Fruit fly (Drosophila melanogaster) whole organism, embryonic: ENCODE results near the gene PPP4R2r.

Source experiments
- Antp ChIP-seq: fragments of 200-800 bp; sonication (Bioruptor generic); optimal IDR thresholded peaks from 3 replicates; lab custom pipeline; 2016; ENCODE audit warnings: missing biosample characterization, missing genetic modification characterization
- BEAF-32 ChIP-seq: fragments of 200-800 bp; sonication (Bioruptor generic); optimal IDR thresholded peaks from 3 replicates; lab custom pipeline; 2017; ENCODE audit warnings: missing biosample characterization, missing genetic modification characterization, mild to moderate bottlenecking, moderate library complexity, missing genetic modification reagents
- CG10979 ChIP-seq: fragments of 200-800 bp; sonication (Bioruptor generic); optimal IDR thresholded peaks from 2 replicates; lab custom pipeline; 2018; ENCODE audit warnings: missing biosample characterization, mild to moderate bottlenecking, missing genetic modification characterization, moderate library complexity
- CG11398 ChIP-seq: fragments of 200-800 bp; sonication (Bioruptor generic); optimal IDR thresholded peaks from 2 replicates; lab custom pipeline; 2016; ENCODE audit warnings: missing biosample characterization, missing genetic modification characterization
- CG1233 ChIP-seq: fragments of 200-800 bp; sonication (Bioruptor generic); optimal IDR thresholded peaks from 4 replicates; lab custom pipeline; 2018; ENCODE audit warnings: missing biosample characterization, mild to moderate bottlenecking, missing genetic modification characterization
- CG12769 ChIP-seq: fragments of 200-800 bp; sonication (Bioruptor generic); optimal IDR thresholded peaks from 2 replicates; lab custom pipeline; 2019; ENCODE audit warnings: missing biosample characterization, mild to moderate bottlenecking, missing genetic modification characterization, moderate library complexity
- CG14710 ChIP-seq: fragments of 200-800 bp; sonication (Bioruptor generic); optimal IDR thresholded peaks from 3 replicates; lab custom pipeline; 2019; ENCODE audit warnings: missing biosample characterization, mild to moderate bottlenecking, missing genetic modification characterization, moderate library complexity
- CG15073 ChIP-seq: fragments of 200-800 bp; sonication (Bioruptor generic); optimal IDR thresholded peaks from 2 replicates; lab custom pipeline; 2016; ENCODE audit warnings: missing biosample characterization, missing genetic modification characterization
- CG15479 ChIP-seq: fragments of 200-800 bp; sonication (Bioruptor generic); optimal IDR thresholded peaks from 3 replicates; lab custom pipeline; 2019; ENCODE audit warnings: missing biosample characterization, mild to moderate bottlenecking, missing genetic modification characterization, moderate library complexity
- CG16779 ChIP-seq: fragments of 200-800 bp; sonication (Bioruptor generic); IDR thresholded peaks from 2 replicates; pipeline ENCODE4 v1.3.6; 2022; ENCODE audit warnings: missing biosample characterization, missing genetic modification characterization
- CG18011 ChIP-seq: fragments of 200-800 bp; sonication (Bioruptor generic); optimal IDR thresholded peaks from 2 replicates; lab custom pipeline; 2017; ENCODE audit warnings: missing biosample characterization, missing genetic modification characterization, mild to moderate bottlenecking, moderate library complexity, missing genotype
- CG2116 ChIP-seq: fragments of 200-800 bp; sonication (Bioruptor generic); optimal IDR thresholded peaks from 3 replicates; lab custom pipeline; 2018; ENCODE audit warnings: missing biosample characterization, mild to moderate bottlenecking, missing genetic modification characterization
- CG2889 ChIP-seq: fragments of 200-800 bp; sonication (Bioruptor generic); IDR thresholded peaks from 3 replicates; pipeline ENCODE4 v1.3.6; 2022; ENCODE audit warnings: missing biosample characterization, missing genetic modification characterization
- CG30403 ChIP-seq: fragments of 200-800 bp; sonication (Bioruptor generic); optimal IDR thresholded peaks from 3 replicates; lab custom pipeline; 2016; ENCODE audit warnings: missing biosample characterization, missing genetic modification characterization
- CG34376 ChIP-seq: fragments of 200-800 bp; sonication (Bioruptor generic); optimal IDR thresholded peaks from 2 replicates; lab custom pipeline; 2018; ENCODE audit warnings: missing biosample characterization, mild to moderate bottlenecking, missing genetic modification characterization
- CG3847 ChIP-seq: fragments of 200-800 bp; sonication (Bioruptor generic); IDR thresholded peaks from 2 replicates; pipeline ENCODE4 v1.3.6; 2022; ENCODE audit warnings: missing biosample characterization, missing genetic modification characterization
- CG3995 ChIP-seq: fragments of 200-800 bp; sonication (Bioruptor generic); optimal IDR thresholded peaks from 3 replicates; lab custom pipeline; 2016; ENCODE audit warnings: missing biosample characterization, missing genetic modification characterization
- CG4617 ChIP-seq: fragments of 200-800 bp; sonication (Bioruptor generic); optimal IDR thresholded peaks from 3 replicates; lab custom pipeline; 2016; ENCODE audit warnings: missing biosample characterization, missing genetic modification characterization, borderline replicate concordance
- CG6689 ChIP-seq: fragments of 200-800 bp; sonication (Bioruptor generic); IDR thresholded peaks from 2 replicates; pipeline ENCODE4 v1.3.6; 2022; ENCODE audit warnings: missing biosample characterization, missing genetic modification characterization
- CG9932 ChIP-seq: fragments of 200-800 bp; sonication (Bioruptor generic); IDR thresholded peaks from 2 replicates; pipeline ENCODE4 v1.3.6; 2022; ENCODE audit warnings: missing biosample characterization, missing genetic modification characterization
- Dp ChIP-seq: fragments of 200-800 bp; sonication (Bioruptor generic); optimal IDR thresholded peaks from 2 replicates; lab custom pipeline; 2018; ENCODE audit warnings: missing biosample characterization, mild to moderate bottlenecking, missing genetic modification characterization, moderate library complexity
- Drgx ChIP-seq: fragments of 200-800 bp; sonication (Bioruptor generic); IDR thresholded peaks from 2 replicates; pipeline ENCODE4 v1.3.6; 2022; ENCODE audit warnings: missing biosample characterization, missing genetic modification characterization
- E2f1 ChIP-seq: fragments of 200-800 bp; sonication (Bioruptor generic); IDR thresholded peaks from 2 replicates; pipeline ENCODE4 v1.3.6; 2022; ENCODE audit warnings: missing biosample characterization, missing genetic modification characterization
- Ets97D ChIP-seq: fragments of 200-800 bp; sonication (Bioruptor generic); optimal IDR thresholded peaks from 3 replicates; lab custom pipeline; 2016; ENCODE audit warnings: missing biosample characterization, missing genetic modification characterization
- Hr3 ChIP-seq: fragments of 200-800 bp; sonication (Bioruptor generic); optimal IDR thresholded peaks from 3 replicates; lab custom pipeline; 2016; ENCODE audit warnings: missing biosample characterization, missing genetic modification characterization
- Kr ChIP-seq: fragments of 200-800 bp; sonication (Bioruptor generic); optimal IDR thresholded peaks from 2 replicates; lab custom pipeline; 2017; ENCODE audit warnings: missing biosample characterization, mild to moderate bottlenecking, missing genetic modification characterization
- Lhr ChIP-seq: fragments of 200-800 bp; sonication (Bioruptor generic); optimal IDR thresholded peaks from 3 replicates; lab custom pipeline; 2017; ENCODE audit warnings: mild to moderate bottlenecking, missing biosample characterization, missing genetic modification reagents, missing genetic modification characterization
- Lim3 ChIP-seq: fragments of 200-800 bp; sonication (Bioruptor generic); IDR thresholded peaks from 2 replicates; pipeline ENCODE4 v1.3.6; 2022; ENCODE audit warnings: missing biosample characterization, missing genetic modification characterization
- Med ChIP-seq: fragments of 200-800 bp; sonication (Bioruptor generic); peaks from one replicate; lab custom pipeline; 2016; ENCODE audit warnings: missing biosample characterization, missing genetic modification characterization, mild to moderate bottlenecking, inconsistent platforms, moderate library complexity
- Nf-YC ChIP-seq: fragments of 200-800 bp; optimal IDR thresholded peaks from 3 replicates; lab custom pipeline; 2019; ENCODE audit warnings: missing biosample characterization, mild to moderate bottlenecking, missing genetic modification characterization, moderate library complexity
- Usf ChIP-seq: fragments of 200-800 bp; sonication (Bioruptor generic); optimal IDR thresholded peaks from 2 replicates; lab custom pipeline; 2017; ENCODE audit warnings: missing genotype, missing biosample characterization, missing genetic modification characterization
- Xbp1 ChIP-seq: fragments of 200-800 bp; sonication (Bioruptor generic); optimal IDR thresholded peaks from 3 replicates; lab custom pipeline; 2016; ENCODE audit warnings: missing biosample characterization, mild to moderate bottlenecking, missing genetic modification characterization
- YL-1 ChIP-seq: fragments of 200-800 bp; sonication (Bioruptor generic); optimal IDR thresholded peaks from 3 replicates; lab custom pipeline; 2017; ENCODE audit warnings: missing biosample characterization, mild to moderate bottlenecking, missing genetic modification characterization
- bigmax ChIP-seq: fragments of 200-800 bp; sonication (Bioruptor generic); optimal IDR thresholded peaks from 2 replicates; lab custom pipeline; 2018; ENCODE audit warnings: missing biosample characterization, mild to moderate bottlenecking, missing genetic modification characterization
- ci ChIP-seq: fragments of 200-800 bp; sonication (Bioruptor generic); IDR thresholded peaks from 3 replicates; pipeline ENCODE4 v1.3.6; 2022; ENCODE audit warnings: missing biosample characterization, missing genetic modification characterization
- gce ChIP-seq: fragments of 200-800 bp; sonication (Bioruptor generic); IDR thresholded peaks from 3 replicates; pipeline ENCODE4 v1.3.6; 2022; ENCODE audit warnings: missing biosample characterization, missing genetic modification characterization
- ind ChIP-seq: fragments of 200-800 bp; sonication (Bioruptor generic); optimal IDR thresholded peaks from 3 replicates; lab custom pipeline; 2016; ENCODE audit warnings: missing biosample characterization, missing genetic modification characterization
- klu ChIP-seq: fragments of 200-800 bp; sonication (Bioruptor generic); IDR thresholded peaks from 2 replicates; pipeline ENCODE4 v1.3.6; 2022; ENCODE audit warnings: missing biosample characterization, missing genetic modification characterization
- nmo ChIP-seq: fragments of 200-800 bp; sonication (Bioruptor generic); optimal IDR thresholded peaks from 2 replicates; lab custom pipeline; 2018; ENCODE audit warnings: missing biosample characterization, mild to moderate bottlenecking, missing genetic modification characterization, moderate library complexity
- row ChIP-seq: fragments of 200-800 bp; sonication (Bioruptor generic); IDR thresholded peaks from 3 replicates; pipeline ENCODE4 v1.3.6; 2022; ENCODE audit warnings: missing biosample characterization, missing genetic modification characterization
- sens ChIP-seq: fragments of 200-800 bp; sonication (Bioruptor generic); peaks from one replicate; lab custom pipeline; 2016; ENCODE audit warnings: missing biosample characterization, missing genetic modification characterization
- shn ChIP-seq: fragments of 200-800 bp; sonication (Bioruptor generic); optimal IDR thresholded peaks from 3 replicates; lab custom pipeline; 2016; ENCODE audit warnings: missing biosample characterization, missing genetic modification characterization
- slbo ChIP-seq: fragments of 200-800 bp; sonication (Bioruptor generic); IDR thresholded peaks from 2 replicates; pipeline ENCODE4 v1.3.6; 2022; ENCODE audit warnings: missing biosample characterization, missing genetic modification characterization
- slp2 ChIP-seq: fragments of 200-800 bp; sonication (Bioruptor generic); optimal IDR thresholded peaks from 2 replicates; lab custom pipeline; 2016; ENCODE audit warnings: missing biosample characterization, missing genetic modification characterization
- sqz ChIP-seq: fragments of 200-800 bp; sonication (Bioruptor generic); optimal IDR thresholded peaks from 3 replicates; lab custom pipeline; 2018; ENCODE audit warnings: missing biosample characterization, mild to moderate bottlenecking, missing genetic modification characterization
- stwl ChIP-seq: fragments of 200-800 bp; sonication (Bioruptor generic); optimal IDR thresholded peaks from 3 replicates; lab custom pipeline; 2018; ENCODE audit warnings: missing biosample characterization, mild to moderate bottlenecking, missing genetic modification characterization, moderate library complexity
- sug ChIP-seq: fragments of 200-800 bp; optimal IDR thresholded peaks from 2 replicates; lab custom pipeline; 2019; ENCODE audit warnings: missing biosample characterization, mild to moderate bottlenecking, missing genetic modification characterization, moderate library complexity
- tap ChIP-seq: fragments of 200-800 bp; optimal IDR thresholded peaks from 3 replicates; lab custom pipeline; 2019; ENCODE audit warnings: missing biosample characterization, mild to moderate bottlenecking, missing genetic modification characterization, moderate library complexity
- toy ChIP-seq: fragments of 200-800 bp; sonication (Bioruptor generic); IDR thresholded peaks from 2 replicates; pipeline ENCODE4 v1.3.6; 2022; ENCODE audit warnings: missing biosample characterization, missing genetic modification characterization
- trem ChIP-seq: fragments of 200-800 bp; optimal IDR thresholded peaks from 3 replicates; lab custom pipeline; 2019; ENCODE audit warnings: missing biosample characterization, mild to moderate bottlenecking, missing genetic modification characterization, moderate library complexity
- zen ChIP-seq: fragments of 200-800 bp; sonication (Bioruptor generic); optimal IDR thresholded peaks from 3 replicates; lab custom pipeline; 2018; ENCODE audit warnings: missing biosample characterization, mild to moderate bottlenecking, missing genetic modification characterization, moderate library complexity

PPP4R2r gene

dm6 chrX:10474213-10474540 is 4.5 kb upstream of the PPP4R2r start (continued):
- TF ChIP-seq toy (GFP tag; lab: Robert Waterston, UW) (no peak), CG15479 (peak; percentile 73), CG10979 (tag; lab: Kevin White, UChicago) (no peak)

dm6 chrX:10474625-10475024 is 4.0 kb upstream of the PPP4R2r start, which contains the start of gene nocte:
nocte (minus strand) TSS chrX:10474675.
- no peak for TF ChIP-seq gce (GFP tag; lab: Robert Waterston, UW)
- peak; percentile 67 for TF ChIP-seq stwl
- peak; percentile 29 for TF ChIP-seq Dp (GFP tag; lab: Kevin White, UChicago)
- no peak for TF ChIP-seq CG12769
- TF ChIP-seq sens (GFP tag; lab: Kevin White, UChicago): peak; percentile 85
- peak; percentile 12 for TF ChIP-seq zen
- peak; percentile 47 for TF ChIP-seq Ets97D
- TF ChIP-seq bigmax (GFP tag; lab: Kevin White, UChicago): no peak
- TF ChIP-seq CG18011 (GFP tag; lab: Kevin White, UChicago): no peak
- TF ChIP-seq CG3995 (GFP tag; lab: Kevin White, UChicago): no peak
- TF ChIP-seq Hr3 (GFP tag; lab: Kevin White, UChicago): peak; percentile 5
- TF ChIP-seq Lhr (GFP tag; lab: Kevin White, UChicago): peak; percentile 18
- no peak for TF ChIP-seq Nf-YC (tag; lab: Kevin White, UChicago)
- TF ChIP-seq CG6689: 0 out of 2 replicates have a peak, but pooled peaks have one; percentile 22
- peak; percentile 55 for TF ChIP-seq row
- TF ChIP-seq E2f1 (GFP tag; lab: Robert Waterston, UW): no peak
- TF ChIP-seq CG15073 (GFP tag; lab: Kevin White, UChicago): no peak
- TF ChIP-seq nmo (GFP tag; lab: Kevin White, UChicago): peak; percentile 23
- no peak for TF ChIP-seq shn (GFP tag; lab: Kevin White, UChicago)
- TF ChIP-seq Drgx (GFP tag; lab: Robert Waterston, UW): no peak
- TF ChIP-seq tap: no peak
- peak; percentile 23 for TF ChIP-seq Antp
- peak; percentile 67 for TF ChIP-seq BEAF-32 (GFP tag; lab: Kevin White, UChicago)
- TF ChIP-seq sqz (GFP tag; lab: Kevin White, UChicago): peak; percentile 0
- TF ChIP-seq CG14710 (tag; lab: Kevin White, UChicago): peak; percentile 30
- peak; percentile 24 for TF ChIP-seq ind (GFP tag; lab: Kevin White, UChicago)
- peak; percentile 21; the same call in 1 of the 2 replicates for TF ChIP-seq CG9932 (GFP tag; lab: Robert Waterston, UW)
- peak; percentile 88 for TF ChIP-seq CG2116 (GFP tag; lab: Kevin White, UChicago)
- TF ChIP-seq slp2 (GFP tag; lab: Kevin White, UChicago): no peak
- TF ChIP-seq CG4617 (GFP tag; lab: Kevin White, UChicago): peak; percentile 52
- no peak for TF ChIP-seq CG11398 (GFP tag; lab: Kevin White, UChicago)
- no peak for TF ChIP-seq Lim3 (GFP tag; lab: Robert Waterston, UW)
- TF ChIP-seq YL-1 (GFP tag; lab: Kevin White, UChicago): peak; percentile 41
- TF ChIP-seq Kr (GFP tag; lab: Kevin White, UChicago): no peak
- peak; percentile 31 for TF ChIP-seq Xbp1 (GFP tag; lab: Kevin White, UChicago)
- no peak for TF ChIP-seq klu
- peak; percentile 21 for TF ChIP-seq CG30403 (GFP tag; lab: Kevin White, UChicago)
- TF ChIP-seq CG34376 (GFP tag; lab: Kevin White, UChicago): no peak
- no peak for TF ChIP-seq Usf (GFP tag; lab: Kevin White, UChicago)
- no peak for TF ChIP-seq CG1233 (GFP tag; lab: Kevin White, UChicago)
- TF ChIP-seq sug: peak; percentile 33
- TF ChIP-seq slbo (GFP tag; lab: Robert Waterston, UW): peak; percentile 58
- TF ChIP-seq CG2889 (GFP tag; lab: Robert Waterston, UW): no peak; the same call in 2 of the 3 replicates
- 0 out of 3 replicates have a peak, but pooled peaks have one; percentile 6 for TF ChIP-seq ci
- peak; percentile 57 for TF ChIP-seq CG3847 (GFP tag; lab: Robert Waterston, UW)
- no peak for TF ChIP-seq CG16779 (GFP tag; lab: Robert Waterston, UW)
- peak; percentile 83 for TF ChIP-seq Med (GFP tag; lab: Kevin White, UChicago)
- peak; percentile 65 for TF ChIP-seq trem (tag; lab: Kevin White, UChicago)
